In genomic region chr3R:30814597-30815252, dm6 we compare ENCODE assay signal across 1 fruit fly cellular context.
TF ChIP-seq lines count a peak whose summit lies in the region.

No protein-coding gene starts in this region.

TF ChIP-seq in whole organism, embryonic, 481 proteins besides CTCF, POLR2A, EP300 and RAD21 (continued from another document):
- no peak for TF ChIP-seq Hmr (GFP tag; optimal IDR thresholded peaks at IDR 0.05; lab: Kevin White, UChicago)
- no peak for TF ChIP-seq nerfin-2 (GFP tag; IDR thresholded peaks at IDR 0.05; lab: Robert Waterston, UW; ENCODE audit: partially characterized antibody)
- TF ChIP-seq esg (GFP tag; conservative IDR thresholded peaks at IDR 0.05; lab: Robert Waterston, UW): 0 out of 2 replicates have a peak, but pooled peaks have one; percentile 22
- peak; percentile 29 for TF ChIP-seq CG30403 (GFP tag; optimal IDR thresholded peaks at IDR 0.05; lab: Kevin White, UChicago)
- TF ChIP-seq bab2 (GFP tag; optimal IDR thresholded peaks at IDR 0.05; lab: Kevin White, UChicago): peak; percentile 9
- no peak for TF ChIP-seq fu2 (GFP tag; optimal IDR thresholded peaks at IDR 0.05; lab: Kevin White, UChicago)
- peak; percentile 48 for TF ChIP-seq CG7839 (tag; optimal IDR thresholded peaks at IDR 0.05; lab: Kevin White, UChicago)
- TF ChIP-seq Rfx (GFP tag; IDR thresholded peaks at IDR 0.05; lab: Robert Waterston, UW): peak; percentile 34; the same call in 1 of the 2 replicates
- TF ChIP-seq CG13775 (GFP tag; optimal IDR thresholded peaks at IDR 0.05; lab: Kevin White, UChicago): peak; percentile 18
- TF ChIP-seq phol (tag; optimal IDR thresholded peaks at IDR 0.05; lab: Kevin White, UChicago): peak; percentile 24
- peak; percentile 36 for TF ChIP-seq CG8359 (GFP tag; optimal IDR thresholded peaks at IDR 0.05; lab: Kevin White, UChicago; ENCODE audit: borderline replicate concordance)
- TF ChIP-seq Xbp1 (GFP tag; optimal IDR thresholded peaks at IDR 0.05; lab: Kevin White, UChicago): peak; percentile 45
- TF ChIP-seq so (GFP tag; IDR thresholded peaks at IDR 0.05; lab: Robert Waterston, UW): 0 out of 3 replicates have a peak, but pooled peaks have one; percentile 34
- peak; percentile 17 for TF ChIP-seq CG18599 (GFP tag; optimal IDR thresholded peaks at IDR 0.05; lab: Kevin White, UChicago)
- no peak for TF ChIP-seq sob (GFP tag; IDR thresholded peaks at IDR 0.05; lab: Robert Waterston, UW)
- peak; percentile 48; the same call in 1 of the 3 replicates for TF ChIP-seq Optix (GFP tag; IDR thresholded peaks at IDR 0.05; lab: Robert Waterston, UW)
- 0 out of 3 replicates have a peak, but pooled peaks have one; percentile 34 for TF ChIP-seq CG3726 (GFP tag; IDR thresholded peaks at IDR 0.05; lab: Robert Waterston, UW)
- peak; percentile 8 for TF ChIP-seq CG10209 (GFP tag; optimal IDR thresholded peaks at IDR 0.05; lab: Kevin White, UChicago)
- no peak for TF ChIP-seq ara (GFP tag; IDR thresholded peaks at IDR 0.05; lab: Robert Waterston, UW)
- TF ChIP-seq E2f2 (GFP tag; IDR thresholded peaks at IDR 0.05; lab: Robert Waterston, UW): 0 out of 2 replicates have a peak, but pooled peaks have one; percentile 32
- TF ChIP-seq Blimp-1 (GFP tag; optimal IDR thresholded peaks at IDR 0.05; lab: Kevin White, UChicago): peak; percentile 38
- no peak for TF ChIP-seq CG17912 (GFP tag; optimal IDR thresholded peaks at IDR 0.05; lab: Kevin White, UChicago)
- 0 out of 3 replicates have a peak, but pooled peaks have one; percentile 16 for TF ChIP-seq hb (GFP tag; IDR thresholded peaks at IDR 0.05; lab: Robert Waterston, UW; ENCODE audit: partially characterized antibody)
- peak; percentile 23 for TF ChIP-seq tx (GFP tag; optimal IDR thresholded peaks at IDR 0.05; lab: Kevin White, UChicago)
- TF ChIP-seq CG31388 (GFP tag; optimal IDR thresholded peaks at IDR 0.05; lab: Kevin White, UChicago): no peak
- TF ChIP-seq jigr1 (GFP tag; IDR thresholded peaks at IDR 0.05; lab: Robert Waterston, UW): no peak
- TF ChIP-seq CG15601 (tag; optimal IDR thresholded peaks at IDR 0.05; lab: Kevin White, UChicago): peak; percentile 3
- TF ChIP-seq Poxn (GFP tag; IDR thresholded peaks at IDR 0.05; lab: Robert Waterston, UW): no peak
- TF ChIP-seq CG11695 (GFP tag; IDR thresholded peaks at IDR 0.05; lab: Robert Waterston, UW): 0 out of 3 replicates have a peak, but pooled peaks have one; percentile 13
- peak; percentile 10; the same call in 1 of the 3 replicates for TF ChIP-seq CG6175 (GFP tag; IDR thresholded peaks at IDR 0.05; lab: Robert Waterston, UW)
- no peak for TF ChIP-seq CG4282 (GFP tag; optimal IDR thresholded peaks at IDR 0.05; lab: Kevin White, UChicago)
- peak; percentile 41 for TF ChIP-seq Ssrp (tag; optimal IDR thresholded peaks at IDR 0.05; lab: Kevin White, UChicago)
- TF ChIP-seq CG4404 (GFP tag; IDR thresholded peaks at IDR 0.05; lab: Robert Waterston, UW): 0 out of 2 replicates have a peak, but pooled peaks have one; percentile 17
- peak; percentile 63 for TF ChIP-seq lmd (GFP tag; IDR thresholded peaks at IDR 0.05; lab: Robert Waterston, UW)
- peak; percentile 19 for TF ChIP-seq maf-S (GFP tag; optimal IDR thresholded peaks at IDR 0.05; lab: Kevin White, UChicago)
- TF ChIP-seq PHDP (tag; optimal IDR thresholded peaks at IDR 0.05; lab: Kevin White, UChicago): peak; percentile 18
- no peak for TF ChIP-seq jing (GFP tag; optimal IDR thresholded peaks at IDR 0.05; lab: Kevin White, UChicago)
- TF ChIP-seq dysf (GFP tag; IDR thresholded peaks at IDR 0.05; lab: Robert Waterston, UW): peak; percentile 62
- TF ChIP-seq zf30C (GFP tag; optimal IDR thresholded peaks at IDR 0.05; lab: Kevin White, UChicago): peak; percentile 7
- TF ChIP-seq pan (optimal IDR thresholded peaks at IDR 0.05; lab: Kevin White, UChicago): no peak
- TF ChIP-seq pan (GFP tag; optimal IDR thresholded peaks at IDR 0.05 in 1 of 2, IDR thresholded peaks at IDR 0.05 in 1 of 2): peak in 1 of 2 experiments; percentile 45
- TF ChIP-seq Sox102F (GFP tag; optimal IDR thresholded peaks at IDR 0.05; lab: Kevin White, UChicago): peak; percentile 64
- peak; percentile 23 for TF ChIP-seq CG12391 (tag; optimal IDR thresholded peaks at IDR 0.05; lab: Kevin White, UChicago)
- TF ChIP-seq CG10979 (tag; optimal IDR thresholded peaks at IDR 0.05; lab: Kevin White, UChicago): peak; percentile 66
- peak; percentile 3 to 14 for TF ChIP-seq dpn (GFP tag; optimal IDR thresholded peaks at IDR 0.05; lab: Kevin White, UChicago)
- no peak for TF ChIP-seq inv (GFP tag; IDR thresholded peaks at IDR 0.05; lab: Robert Waterston, UW; ENCODE audit: partially characterized antibody)
- 0 out of 3 replicates have a peak, but pooled peaks have one; percentile 31 for TF ChIP-seq CG34422 (GFP tag; IDR thresholded peaks at IDR 0.05; lab: Robert Waterston, UW)
- TF ChIP-seq Atf3 (GFP tag; optimal IDR thresholded peaks at IDR 0.05; lab: Kevin White, UChicago): peak; percentile 30
- TF ChIP-seq ci (GFP tag; IDR thresholded peaks at IDR 0.05; lab: Robert Waterston, UW): peak; percentile 60; the same call in 1 of the 3 replicates
- TF ChIP-seq Ptx1 (GFP tag; IDR thresholded peaks at IDR 0.05; lab: Robert Waterston, UW): peak; percentile 49
- TF ChIP-seq grau (tag; optimal IDR thresholded peaks at IDR 0.05; lab: Kevin White, UChicago): peak; percentile 19
- peak; percentile 11 for TF ChIP-seq CG12659 (GFP tag; optimal IDR thresholded peaks at IDR 0.05; lab: Kevin White, UChicago)
- peak; percentile 11; the same call in 1 of the 2 replicates for TF ChIP-seq CG31441 (GFP tag; IDR thresholded peaks at IDR 0.05; lab: Robert Waterston, UW)
- no peak for TF ChIP-seq sug (tag; optimal IDR thresholded peaks at IDR 0.05; lab: Kevin White, UChicago)
- no peak for TF ChIP-seq Max (GFP tag; optimal IDR thresholded peaks at IDR 0.05; lab: Kevin White, UChicago)
- TF ChIP-seq Xrp1 (GFP tag; IDR thresholded peaks at IDR 0.05; lab: Robert Waterston, UW): peak; percentile 47; the same call in 1 of the 2 replicates
- TF ChIP-seq ap (GFP tag; IDR thresholded peaks at IDR 0.05; lab: Robert Waterston, UW): 0 out of 2 replicates have a peak, but pooled peaks have one; percentile 25
- TF ChIP-seq CG3281 (GFP tag; optimal IDR thresholded peaks at IDR 0.05; lab: Kevin White, UChicago): no peak
- TF ChIP-seq lab (GFP tag; optimal IDR thresholded peaks at IDR 0.05; lab: Kevin White, UChicago): peak; percentile 48
- peak; percentile 85 for TF ChIP-seq Med (GFP tag; lab: Kevin White, UChicago)
- TF ChIP-seq danr (GFP tag; IDR thresholded peaks at IDR 0.05; lab: Robert Waterston, UW): no peak
- peak; percentile 28 for TF ChIP-seq CG11504 (tag; optimal IDR thresholded peaks at IDR 0.05; lab: Kevin White, UChicago)
- TF ChIP-seq chn (GFP tag; optimal IDR thresholded peaks at IDR 0.05; lab: Kevin White, UChicago): peak; percentile 24
- TF ChIP-seq pita (GFP tag; optimal IDR thresholded peaks at IDR 0.05; lab: Kevin White, UChicago): no peak
- no peak for TF ChIP-seq CG11456 (GFP tag; IDR thresholded peaks at IDR 0.05; lab: Robert Waterston, UW)
- TF ChIP-seq CG17802 (tag; optimal IDR thresholded peaks at IDR 0.05; lab: Kevin White, UChicago): no peak
- TF ChIP-seq nmo (GFP tag; optimal IDR thresholded peaks at IDR 0.05; lab: Kevin White, UChicago): peak; percentile 4
- no peak for TF ChIP-seq CG16779 (GFP tag; IDR thresholded peaks at IDR 0.05; lab: Robert Waterston, UW)
- no peak for TF ChIP-seq dan (GFP tag; IDR thresholded peaks at IDR 0.05; lab: Robert Waterston, UW)
- peak; percentile 21; the same call in 1 of the 3 replicates for TF ChIP-seq zfh1 (GFP tag; IDR thresholded peaks at IDR 0.05; lab: Robert Waterston, UW)
- TF ChIP-seq CG15073 (GFP tag; optimal IDR thresholded peaks at IDR 0.05; lab: Kevin White, UChicago): no peak
- TF ChIP-seq Lpt (GFP tag; optimal IDR thresholded peaks at IDR 0.05; lab: Kevin White, UChicago): no peak
- TF ChIP-seq fd96Cb (tag; optimal IDR thresholded peaks at IDR 0.05; lab: Kevin White, UChicago): no peak
- peak; percentile 4 for TF ChIP-seq CG8388 (GFP tag; optimal IDR thresholded peaks at IDR 0.05; lab: Kevin White, UChicago)
- no peak for TF ChIP-seq CG7928 (GFP tag; optimal IDR thresholded peaks at IDR 0.05; lab: Kevin White, UChicago)
- no peak for TF ChIP-seq CG13424 (tag; optimal IDR thresholded peaks at IDR 0.05; lab: Kevin White, UChicago)
- TF ChIP-seq sens (GFP tag; lab: Kevin White, UChicago): peak; percentile 88
- no peak for TF ChIP-seq BEAF-32 (GFP tag; optimal IDR thresholded peaks at IDR 0.05; lab: Kevin White, UChicago)
